Worm (Caenorhabditis elegans): Measurements from ENCODE around the gene C05C12.6.

The C05C12.6 gene

ce11 chrIV:11257476-11257875 is 16.2 kb upstream of the C05C12.6 start (continued):
- TF ChIP-seq lin-39 (tag; optimal IDR thresholded peaks at IDR 0.05) (no peak), tra-1 (GFP tag; IDR thresholded peaks at IDR 0.05) (0 out of 2 replicates have a peak, but pooled peaks have one; percentile 23), F44E2.7 (GFP tag; IDR thresholded peaks at IDR 0.05) (no peak), dmd-6 (GFP tag; IDR thresholded peaks at IDR 0.05) (peak; percentile 86), ceh-82 (tag; optimal IDR thresholded peaks at IDR 0.05) (no peak), skn-1 (tag; optimal IDR thresholded peaks at IDR 0.05) (no peak), nhr-76 (tag; optimal IDR thresholded peaks at IDR 0.05) (no peak), aha-1 (tag) (no peak), unc-130 (GFP tag; optimal IDR thresholded peaks at IDR 0.05) (no peak), spr-3 (GFP tag; optimal IDR thresholded peaks at IDR 0.05) (no peak), F10B5.3 (tag; optimal IDR thresholded peaks at IDR 0.05) (no peak), nhr-111 (GFP tag; optimal IDR thresholded peaks at IDR 0.05) (no peak), mxl-3 (GFP tag; optimal IDR thresholded peaks at IDR 0.05) (no peak), php-3 (GFP tag; IDR thresholded peaks at IDR 0.05) (0 out of 2 replicates have a peak, but pooled peaks have one; percentile 19), mxl-2 (GFP tag; conservative IDR thresholded peaks at IDR 0.05) (no peak), Y48G9A.11 (GFP tag; IDR thresholded peaks at IDR 0.05) (no peak), fos-1 (tag; optimal IDR thresholded peaks at IDR 0.05) (no peak), mdl-1 (tag; optimal IDR thresholded peaks at IDR 0.05) (no peak), set-16 (GFP tag; IDR thresholded peaks at IDR 0.05) (no peak), madf-9 (GFP tag; conservative IDR thresholded peaks at IDR 0.05) (no peak), lin-38 (GFP tag; IDR thresholded peaks at IDR 0.05) (no peak), nhr-11 (tag; optimal IDR thresholded peaks at IDR 0.05) (no peak), daf-8 (GFP tag; IDR thresholded peaks at IDR 0.05) (no peak), zag-1 (tag; optimal IDR thresholded peaks at IDR 0.05) (no peak), daf-12 (tag; optimal IDR thresholded peaks at IDR 0.05) (no peak), nhr-237 (tag; optimal IDR thresholded peaks at IDR 0.05) (no peak), aly-2 (tag; optimal IDR thresholded peaks at IDR 0.05) (no peak), dve-1 (tag; optimal IDR thresholded peaks at IDR 0.05; ENCODE audit: insufficient read depth) (peak; percentile 45), F37D6.2 (tag; optimal IDR thresholded peaks at IDR 0.05) (no peak), pqm-1 (tag; optimal IDR thresholded peaks at IDR 0.05) (peak; percentile 96), attf-4 (tag; optimal IDR thresholded peaks at IDR 0.05) (no peak), ZK546.5 (tag; optimal IDR thresholded peaks at IDR 0.05) (no peak), duxl-1 (tag; optimal IDR thresholded peaks at IDR 0.05; ENCODE audit: poor library complexity) (no peak), ceh-44 (GFP tag; IDR thresholded peaks at IDR 0.05) (no peak), sdz-12 (GFP tag; optimal IDR thresholded peaks at IDR 0.05) (no peak), lsy-2 (tag; optimal IDR thresholded peaks at IDR 0.05) (no peak), saeg-2 (GFP tag; IDR thresholded peaks at IDR 0.05) (no peak), unc-62 (GFP tag; optimal IDR thresholded peaks at IDR 0.05 in 1 of 2) (no peak), unc-62 (tag; optimal IDR thresholded peaks at IDR 0.05) (no peak), D1046.2 (GFP tag; IDR thresholded peaks at IDR 0.05) (no peak), vab-7 (GFP tag; IDR thresholded peaks at IDR 0.05) (no peak), egl-43 (GFP tag; IDR thresholded peaks at IDR 0.05) (no peak), nhr-41 (GFP tag; IDR thresholded peaks at IDR 0.05) (no peak), zip-11 (GFP tag; IDR thresholded peaks at IDR 0.05) (no peak), madf-5 (GFP tag; IDR thresholded peaks at IDR 0.05) (no peak), lin-29 (GFP tag; IDR thresholded peaks at IDR 0.05) (no peak), daf-19 (GFP tag; conservative IDR thresholded peaks at IDR 0.05) (no peak), hlh-11 (tag; optimal IDR thresholded peaks at IDR 0.05) (peak; percentile 52), daf-16 (GFP tag; optimal IDR thresholded peaks at IDR 0.05) (no peak), daf-16 (tag; optimal IDR thresholded peaks at IDR 0.05) (peak; percentile 48), gei-8 (GFP tag; optimal IDR thresholded peaks at IDR 0.05) (no peak), dpl-1 (GFP tag; optimal IDR thresholded peaks at IDR 0.05) (no peak), Y5F2A.4 (GFP tag; optimal IDR thresholded peaks at IDR 0.05) (no peak), nhr-42 (GFP tag; IDR thresholded peaks at IDR 0.05) (no peak)
